Worm (Caenorhabditis elegans) whole organism, L4 larva: ENCODE measurements around the gene srh-38.

Source experiments
- fkh-10 ChIP-seq: fragments of 150-350 bp; optimal IDR thresholded peaks from 2 replicates; lab custom pipeline; 2014; ENCODE audit warnings: missing biosample characterization, missing genetic modification reagents, missing genetic modification characterization
- mxl-3 ChIP-seq: fragments of 200-800 bp; sonication (Bioruptor generic); optimal IDR thresholded peaks from 2 replicates; lab custom pipeline; 2018; ENCODE audit warnings: mild to moderate bottlenecking, missing genetic modification characterization, missing compliant biosample characterization

DNA sequence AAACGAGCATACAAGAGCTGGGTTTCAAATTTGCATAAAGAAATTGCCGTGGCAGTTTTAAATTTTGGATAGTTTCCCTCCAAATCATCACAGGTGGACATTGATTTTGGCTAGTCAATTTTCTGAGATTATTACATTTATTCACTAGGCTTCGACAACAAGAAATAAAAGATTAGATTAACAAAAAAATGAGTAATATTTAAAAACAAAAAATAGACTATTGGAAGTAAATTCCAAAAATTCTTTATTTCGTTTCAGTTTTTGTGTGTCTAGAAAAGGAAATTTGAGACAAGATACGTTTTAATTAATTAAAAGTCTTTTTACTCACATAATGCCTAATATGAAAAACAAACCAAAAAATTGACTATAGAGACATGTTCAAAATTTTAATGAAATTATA lies 35.7 kb upstream of the srh-38 start, which contains the start of gene srw-142:
- TF ChIP-seq fkh-10 (GFP tag; lab: Kevin White, UChicago) (no peak), mxl-3 (no peak)
